Fruit fly (Drosophila melanogaster) whole organism, embryonic: ENCODE measurements around the gene Ugt316A1.

ENCODE experiments used
- ATbp ChIP-seq: fragments of 200-800 bp; sonication (Bioruptor generic); optimal IDR thresholded peaks from 2 replicates; lab custom pipeline; 2017; ENCODE audit warnings: missing biosample characterization, mild to moderate bottlenecking, missing genetic modification characterization, missing genetic modification reagents
- Abd-B ChIP-seq: fragments of 200-800 bp; sonication (Bioruptor generic); optimal IDR thresholded peaks from 2 replicates; lab custom pipeline; 2018; ENCODE audit warnings: missing biosample characterization, mild to moderate bottlenecking, missing genetic modification characterization, moderate library complexity
- B-H1 ChIP-seq: fragments of 200-800 bp; sonication (Bioruptor generic); IDR thresholded peaks from 3 replicates; pipeline ENCODE4 v1.3.6; 2022; ENCODE audit warnings: missing biosample characterization, missing genetic modification characterization
- CG10543 ChIP-seq: fragments of 200-800 bp; sonication (Bioruptor generic); optimal IDR thresholded peaks from 3 replicates; lab custom pipeline; 2017; ENCODE audit warnings: missing biosample characterization, mild to moderate bottlenecking, missing genetic modification characterization, moderate library complexity
- CG12744 ChIP-seq: fragments of 200-800 bp; sonication (Bioruptor generic); optimal IDR thresholded peaks from 2 replicates; lab custom pipeline; 2016; ENCODE audit warnings: missing biosample characterization, missing genetic modification characterization
- CG12769 ChIP-seq: fragments of 200-800 bp; sonication (Bioruptor generic); optimal IDR thresholded peaks from 2 replicates; lab custom pipeline; 2019; ENCODE audit warnings: missing biosample characterization, mild to moderate bottlenecking, missing genetic modification characterization, moderate library complexity
- CG12942 ChIP-seq: fragments of 200-800 bp; sonication (Bioruptor generic); optimal IDR thresholded peaks from 3 replicates; lab custom pipeline; 2016; ENCODE audit warnings: missing biosample characterization, missing genetic modification characterization
- CG13296 ChIP-seq: fragments of 200-800 bp; sonication (Bioruptor generic); optimal IDR thresholded peaks from 3 replicates; lab custom pipeline; 2018; ENCODE audit warnings: missing biosample characterization, mild to moderate bottlenecking, missing genetic modification characterization
- CG13624 ChIP-seq: fragments of 200-800 bp; sonication (Bioruptor generic); optimal IDR thresholded peaks from 2 replicates; lab custom pipeline; 2016; ENCODE audit warnings: missing biosample characterization, missing genetic modification characterization
- CG1529 ChIP-seq: fragments of 200-800 bp; sonication (Bioruptor generic); optimal IDR thresholded peaks from 3 replicates; lab custom pipeline; 2018; ENCODE audit warnings: missing biosample characterization, missing genetic modification characterization
- CG17359 ChIP-seq: fragments of 200-800 bp; sonication (Bioruptor generic); optimal IDR thresholded peaks from 3 replicates; lab custom pipeline; 2018; ENCODE audit warnings: missing biosample characterization, mild to moderate bottlenecking, missing genetic modification characterization, moderate library complexity
- CG2712 ChIP-seq: fragments of 200-800 bp; optimal IDR thresholded peaks from 3 replicates; lab custom pipeline; 2019; ENCODE audit warnings: missing biosample characterization, mild to moderate bottlenecking, missing genetic modification characterization, moderate library complexity
- CG33213 ChIP-seq: fragments of 200-800 bp; sonication (Bioruptor generic); optimal IDR thresholded peaks from 3 replicates; lab custom pipeline; 2016; ENCODE audit warnings: missing biosample characterization, missing genetic modification characterization
- CG3407 ChIP-seq: fragments of 200-800 bp; sonication (Bioruptor generic); optimal IDR thresholded peaks from 2 replicates; lab custom pipeline; 2018; ENCODE audit warnings: missing biosample characterization, mild to moderate bottlenecking, missing genetic modification characterization
- CG43689 ChIP-seq: fragments of 200-800 bp; sonication (Bioruptor generic); IDR thresholded peaks from 2 replicates; pipeline ENCODE4 v1.3.6; 2022; ENCODE audit warnings: missing biosample characterization, missing genetic modification characterization
- CG4854 ChIP-seq: fragments of 200-800 bp; sonication (Bioruptor generic); optimal IDR thresholded peaks from 2 replicates; lab custom pipeline; 2016; ENCODE audit warnings: missing biosample characterization, missing genetic modification characterization, inconsistent platforms
- CG5180 ChIP-seq: fragments of 200-800 bp; sonication (Bioruptor generic); optimal IDR thresholded peaks from 3 replicates; lab custom pipeline; 2017; ENCODE audit warnings: missing biosample characterization, missing genetic modification characterization, mild to moderate bottlenecking, moderate library complexity, missing genetic modification reagents
- CG9215 ChIP-seq: fragments of 200-800 bp; sonication (Bioruptor generic); IDR thresholded peaks from 2 replicates; pipeline ENCODE4 v1.3.6; 2022; ENCODE audit warnings: missing biosample characterization, missing genetic modification characterization
- Dbx ChIP-seq: fragments of 200-800 bp; sonication (Bioruptor generic); IDR thresholded peaks from 3 replicates; pipeline ENCODE4 v1.3.6; 2022; ENCODE audit warnings: missing biosample characterization, missing genetic modification characterization
- Dek ChIP-seq: fragments of 200-800 bp; sonication (Bioruptor generic); optimal IDR thresholded peaks from 3 replicates; lab custom pipeline; 2019; ENCODE audit warnings: missing biosample characterization, mild to moderate bottlenecking, missing genetic modification characterization, moderate library complexity
- Hand ChIP-seq: fragments of 200-800 bp; sonication (Bioruptor generic); optimal IDR thresholded peaks from 2 replicates; lab custom pipeline; 2017; ENCODE audit warnings: mild to moderate bottlenecking, missing biosample characterization, missing genetic modification reagents, missing genetic modification characterization
- Lim3 ChIP-seq: fragments of 200-800 bp; sonication (Bioruptor generic); IDR thresholded peaks from 2 replicates; pipeline ENCODE4 v1.3.6; 2022; ENCODE audit warnings: missing biosample characterization, missing genetic modification characterization
- MBD-R2 ChIP-seq: fragments of 200-800 bp; sonication (Bioruptor generic); IDR thresholded peaks from 2 replicates; pipeline ENCODE4 v1.3.6; 2022; ENCODE audit warnings: missing biosample characterization, missing genetic modification characterization
- MESR4 ChIP-seq: fragments of 200-800 bp; sonication (Bioruptor generic); optimal IDR thresholded peaks from 2 replicates; lab custom pipeline; 2018; ENCODE audit warnings: missing biosample characterization, mild to moderate bottlenecking, missing genetic modification characterization, moderate library complexity
- Med ChIP-seq: fragments of 200-800 bp; sonication (Bioruptor generic); peaks from one replicate; lab custom pipeline; 2016; ENCODE audit warnings: missing biosample characterization, missing genetic modification characterization, mild to moderate bottlenecking, inconsistent platforms, moderate library complexity
- Neu2 ChIP-seq: fragments of 200-800 bp; sonication (Bioruptor generic); optimal IDR thresholded peaks from 3 replicates; lab custom pipeline; 2016; ENCODE audit warnings: missing biosample characterization, missing genetic modification characterization, borderline replicate concordance
- Oli ChIP-seq: fragments of 200-800 bp; sonication (Bioruptor generic); optimal IDR thresholded peaks from 2 replicates; lab custom pipeline; 2018; ENCODE audit warnings: missing biosample characterization, mild to moderate bottlenecking, missing genetic modification characterization, moderate library complexity
- Ravus ChIP-seq: fragments of 200-800 bp; sonication (Bioruptor generic); IDR thresholded peaks from 2 replicates; pipeline ENCODE4 v1.3.6; 2022; ENCODE audit warnings: missing biosample characterization, missing genetic modification characterization
- Six4 ChIP-seq: fragments of 200-800 bp; sonication (Bioruptor generic); optimal IDR thresholded peaks from 2 replicates; lab custom pipeline; 2016; ENCODE audit warnings: missing biosample characterization, missing genetic modification characterization
- Stat92E ChIP-seq, 3 experiments: fragments of >200 bp in 2 of 3; fragments of 200-800 bp in 1 of 3; sonication (Bioruptor generic) in 1 of 3; optimal IDR thresholded peaks; 2 replicates each; lab custom pipeline; 2017 to 2019; ENCODE audit warnings: missing biosample characterization in 3 of 3, missing genetic modification characterization in 3 of 3, mild to moderate bottlenecking in 1 of 3, moderate library complexity in 1 of 3
- Usf ChIP-seq: fragments of 200-800 bp; sonication (Bioruptor generic); optimal IDR thresholded peaks from 2 replicates; lab custom pipeline; 2017; ENCODE audit warnings: missing genotype, missing biosample characterization, missing genetic modification characterization
- YL-1 ChIP-seq: fragments of 200-800 bp; sonication (Bioruptor generic); optimal IDR thresholded peaks from 3 replicates; lab custom pipeline; 2017; ENCODE audit warnings: missing biosample characterization, mild to moderate bottlenecking, missing genetic modification characterization
- abd-A ChIP-seq: fragments of 200-800 bp; sonication (Bioruptor generic); optimal IDR thresholded peaks from 3 replicates; lab custom pipeline; 2019; ENCODE audit warnings: missing biosample characterization, mild to moderate bottlenecking, missing genetic modification characterization, moderate library complexity
- ap ChIP-seq: fragments of 200-800 bp; sonication (Bioruptor generic); IDR thresholded peaks from 2 replicates; pipeline ENCODE4 v1.3.6; 2022; ENCODE audit warnings: missing biosample characterization, missing genetic modification characterization
- az2 ChIP-seq: fragments of 200-800 bp; sonication (Bioruptor generic); optimal IDR thresholded peaks from 3 replicates; lab custom pipeline; 2016; ENCODE audit warnings: missing biosample characterization, missing genetic modification characterization
- cg ChIP-seq: fragments of 200-800 bp; sonication (Bioruptor generic); optimal IDR thresholded peaks from 3 replicates; lab custom pipeline; 2019; ENCODE audit warnings: missing biosample characterization, mild to moderate bottlenecking, missing genetic modification characterization, moderate library complexity
- chinmo ChIP-seq: fragments of 200-800 bp; sonication (Bioruptor generic); IDR thresholded peaks from 4 replicates; pipeline ENCODE4 v1.3.6; 2022; ENCODE audit warnings: missing biosample characterization, missing genetic modification characterization; ENCODE audit not compliant: partially characterized antibody
- crol ChIP-seq: fragments of 200-800 bp; sonication (Bioruptor generic); IDR thresholded peaks from 2 replicates; pipeline ENCODE4 v1.3.6; 2022; ENCODE audit warnings: missing biosample characterization, missing genetic modification characterization
- cwo ChIP-seq: fragments of 200-800 bp; sonication (Bioruptor generic); optimal IDR thresholded peaks from 3 replicates; lab custom pipeline; 2017; ENCODE audit warnings: missing biosample characterization, missing genetic modification characterization, mild to moderate bottlenecking, moderate library complexity, missing genetic modification reagents
- danr ChIP-seq: fragments of 200-800 bp; sonication (Bioruptor generic); IDR thresholded peaks from 2 replicates; pipeline ENCODE4 v1.3.6; 2022; ENCODE audit warnings: missing biosample characterization, missing genetic modification characterization
- dpn ChIP-seq, 2 experiments: fragments of 200-800 bp; sonication (Bioruptor generic); optimal IDR thresholded peaks; 3 replicates each; lab custom pipeline; 2016; ENCODE audit warnings: missing biosample characterization in 2 of 2, missing genetic modification characterization in 2 of 2
- gce ChIP-seq: fragments of 200-800 bp; sonication (Bioruptor generic); IDR thresholded peaks from 3 replicates; pipeline ENCODE4 v1.3.6; 2022; ENCODE audit warnings: missing biosample characterization, missing genetic modification characterization
- ind ChIP-seq: fragments of 200-800 bp; sonication (Bioruptor generic); optimal IDR thresholded peaks from 3 replicates; lab custom pipeline; 2016; ENCODE audit warnings: missing biosample characterization, missing genetic modification characterization
- mirr ChIP-seq: fragments of 200-800 bp; sonication (Bioruptor generic); optimal IDR thresholded peaks from 3 replicates; lab custom pipeline; 2018; ENCODE audit warnings: missing biosample characterization, mild to moderate bottlenecking, missing genetic modification characterization
- ro ChIP-seq: fragments of 200-800 bp; sonication (Bioruptor generic); IDR thresholded peaks from 2 replicates; pipeline ENCODE4 v1.3.6; 2022; ENCODE audit warnings: missing biosample characterization, missing genetic modification characterization
- run ChIP-seq: fragments of 200-800 bp; sonication (Bioruptor generic); optimal IDR thresholded peaks from 3 replicates; lab custom pipeline; 2018; ENCODE audit warnings: missing biosample characterization, mild to moderate bottlenecking, missing genetic modification characterization
- shn ChIP-seq: fragments of 200-800 bp; sonication (Bioruptor generic); optimal IDR thresholded peaks from 3 replicates; lab custom pipeline; 2016; ENCODE audit warnings: missing biosample characterization, missing genetic modification characterization
- slbo ChIP-seq: fragments of 200-800 bp; sonication (Bioruptor generic); IDR thresholded peaks from 2 replicates; pipeline ENCODE4 v1.3.6; 2022; ENCODE audit warnings: missing biosample characterization, missing genetic modification characterization
- so ChIP-seq: fragments of 200-800 bp; sonication (Bioruptor generic); IDR thresholded peaks from 3 replicates; pipeline ENCODE4 v1.3.6; 2022; ENCODE audit warnings: missing biosample characterization, missing genetic modification characterization
- sr ChIP-seq: fragments of 200-800 bp; sonication (Bioruptor generic); IDR thresholded peaks from 3 replicates; pipeline ENCODE4 v1.3.6; 2022; ENCODE audit warnings: missing biosample characterization, missing genetic modification characterization
- sug ChIP-seq: fragments of 200-800 bp; optimal IDR thresholded peaks from 2 replicates; lab custom pipeline; 2019; ENCODE audit warnings: missing biosample characterization, mild to moderate bottlenecking, missing genetic modification characterization, moderate library complexity
- tap ChIP-seq: fragments of 200-800 bp; optimal IDR thresholded peaks from 3 replicates; lab custom pipeline; 2019; ENCODE audit warnings: missing biosample characterization, mild to moderate bottlenecking, missing genetic modification characterization, moderate library complexity

Ugt316A1 gene

dm6 chr3L:19019308-19019749 is 43.3 kb downstream of the Ugt316A1 start (continued):
- TF ChIP-seq cwo (GFP tag; lab: Kevin White, UChicago) (peak; percentile 80), run (tag; lab: Kevin White, UChicago) (no peak), CG10543 (peak; percentile 74), mirr (GFP tag; lab: Kevin White, UChicago) (peak; percentile 52), CG4854 (GFP tag; lab: Kevin White, UChicago) (no peak), cg (GFP tag; lab: Kevin White, UChicago) (peak; percentile 57), Dbx (0 out of 3 replicates have a peak, but pooled peaks have one; percentile 25), Dek (tag; lab: Kevin White, UChicago) (no peak), abd-A (peak; percentile 94), MESR4 (GFP tag; lab: Kevin White, UChicago) (no peak), Lim3 (GFP tag; lab: Robert Waterston, UW) (no peak), CG12942 (GFP tag; lab: Kevin White, UChicago) (no peak), crol (peak; percentile 90), Stat92E (GFP tag; optimal IDR thresholded peaks at IDR 0.05; lab: Kevin White, UChicago) (no peak), sr (0 out of 3 replicates have a peak, but pooled peaks have one; percentile 28), CG17359 (tag; lab: Kevin White, UChicago) (no peak), CG1529 (GFP tag; lab: Kevin White, UChicago) (no peak), slbo (GFP tag; lab: Robert Waterston, UW) (0 out of 2 replicates have a peak, but pooled peaks have one; percentile 0), Oli (tag; lab: Kevin White, UChicago) (no peak), tap (no peak), Abd-B (GFP tag; lab: Kevin White, UChicago) (peak; percentile 34), chinmo (0 out of 4 replicates have a peak, but pooled peaks have one; percentile 71), sug (tag; lab: Kevin White, UChicago) (peak; percentile 1), CG12769 (tag; lab: Kevin White, UChicago) (peak; percentile 83), gce (GFP tag; lab: Robert Waterston, UW) (no peak), ATbp (GFP tag; lab: Kevin White, UChicago) (no peak), Med (GFP tag; lab: Kevin White, UChicago) (peak; percentile 62), az2 (GFP tag; lab: Kevin White, UChicago) (no peak), dpn (GFP tag; optimal IDR thresholded peaks at IDR 0.05; lab: Kevin White, UChicago) (no peak), CG43689 (GFP tag; lab: Robert Waterston, UW) (no peak), CG9215 (GFP tag; lab: Robert Waterston, UW) (no peak), MBD-R2 (GFP tag; lab: Robert Waterston, UW) (peak; percentile 18; the same call in 1 of the 2 replicates), CG13296 (GFP tag; lab: Kevin White, UChicago) (peak; percentile 14), ind (GFP tag; lab: Kevin White, UChicago) (no peak), so (GFP tag; lab: Robert Waterston, UW) (peak; percentile 14; the same call in 1 of the 3 replicates)

- no peak for TF ChIP-seq Hand (GFP tag; lab: Kevin White, UChicago)
- TF ChIP-seq danr (GFP tag; lab: Robert Waterston, UW) = no peak
- no peak for TF ChIP-seq YL-1 (GFP tag; lab: Kevin White, UChicago)
- TF ChIP-seq CG3407 (GFP tag; lab: Kevin White, UChicago) = no peak
- TF ChIP-seq CG5180 (GFP tag; lab: Kevin White, UChicago) = no peak
- TF ChIP-seq ro (GFP tag; lab: Robert Waterston, UW) = no peak
- no peak for TF ChIP-seq ap (GFP tag; lab: Robert Waterston, UW)
- TF ChIP-seq CG12744 (GFP tag; lab: Kevin White, UChicago) = no peak
- no peak for TF ChIP-seq B-H1 (GFP tag; lab: Robert Waterston, UW)
- no peak for TF ChIP-seq Neu2 (GFP tag; lab: Kevin White, UChicago)
- TF ChIP-seq Usf = no peak
- no peak for TF ChIP-seq CG2712 (tag; lab: Kevin White, UChicago)
- no peak for TF ChIP-seq Six4 (GFP tag; lab: Kevin White, UChicago)
- no peak for TF ChIP-seq shn (GFP tag; lab: Kevin White, UChicago)
- no peak for TF ChIP-seq CG33213 (GFP tag; lab: Kevin White, UChicago)
- TF ChIP-seq CG13624 (GFP tag; lab: Kevin White, UChicago) = no peak
- TF ChIP-seq Ravus = no peak
Measured at dm6 chr3L:19018440-19018839, 44.2 kb downstream of the Ugt316A1 start.
